Fruit fly (Drosophila melanogaster) whole organism, embryonic: ENCODE data around the gene Pak.

Experiments
- Blimp-1 ChIP-seq: fragments of 200-800 bp; sonication (Bioruptor generic); optimal IDR thresholded peaks from 3 replicates; lab custom pipeline; 2018; ENCODE audit warnings: missing biosample characterization, missing genetic modification characterization, mild to moderate bottlenecking, moderate library complexity, missing genetic modification reagents
- CG13624 ChIP-seq: fragments of 200-800 bp; sonication (Bioruptor generic); optimal IDR thresholded peaks from 2 replicates; lab custom pipeline; 2016; ENCODE audit warnings: missing biosample characterization, missing genetic modification characterization
- CG13775 ChIP-seq: fragments of 200-800 bp; sonication (Bioruptor generic); optimal IDR thresholded peaks from 3 replicates; lab custom pipeline; 2017; ENCODE audit warnings: missing biosample characterization, mild to moderate bottlenecking, missing genetic modification characterization
- CG14014 ChIP-seq: fragments of 200-800 bp; sonication (Bioruptor generic); IDR thresholded peaks from 2 replicates; pipeline ENCODE4 v1.3.6; 2022; ENCODE audit warnings: missing biosample characterization, missing genetic modification characterization
- CG15696 ChIP-seq: fragments of 200-800 bp; sonication (Bioruptor generic); optimal IDR thresholded peaks from 2 replicates; lab custom pipeline; 2019; ENCODE audit warnings: missing biosample characterization, mild to moderate bottlenecking, missing genetic modification characterization, moderate library complexity
- CG17802 ChIP-seq: fragments of 200-800 bp; sonication (Bioruptor generic); optimal IDR thresholded peaks from 2 replicates; lab custom pipeline; 2018; ENCODE audit warnings: missing biosample characterization, mild to moderate bottlenecking, missing genetic modification characterization, moderate library complexity
- CG30431 ChIP-seq: fragments of 200-800 bp; sonication (Bioruptor generic); optimal IDR thresholded peaks from 2 replicates; lab custom pipeline; 2017; ENCODE audit warnings: missing biosample characterization, missing genetic modification characterization
- CG4707 ChIP-seq: fragments of 200-800 bp; sonication (Bioruptor generic); optimal IDR thresholded peaks from 2 replicates; lab custom pipeline; 2018; ENCODE audit warnings: missing biosample characterization, mild to moderate bottlenecking, missing genetic modification characterization, moderate library complexity
- CG4854 ChIP-seq: fragments of 200-800 bp; sonication (Bioruptor generic); optimal IDR thresholded peaks from 2 replicates; lab custom pipeline; 2016; ENCODE audit warnings: missing biosample characterization, missing genetic modification characterization, inconsistent platforms
- CG7271 ChIP-seq: fragments of 200-800 bp; sonication (Bioruptor generic); optimal IDR thresholded peaks from 2 replicates; lab custom pipeline; 2018; ENCODE audit warnings: missing biosample characterization, mild to moderate bottlenecking, missing genetic modification characterization, moderate library complexity
- CG7786 ChIP-seq: fragments of 200-800 bp; sonication (Bioruptor generic); optimal IDR thresholded peaks from 2 replicates; lab custom pipeline; 2016; ENCODE audit warnings: missing biosample characterization, missing genetic modification characterization
- CG8359 ChIP-seq: fragments of 200-800 bp; sonication (Bioruptor generic); optimal IDR thresholded peaks from 2 replicates; lab custom pipeline; 2017; ENCODE audit warnings: missing biosample characterization, mild to moderate bottlenecking, missing genetic modification characterization, borderline replicate concordance
- CG8765 ChIP-seq: fragments of 200-800 bp; sonication (Bioruptor generic); IDR thresholded peaks from 2 replicates; pipeline ENCODE4 v1.3.6; 2022; ENCODE audit warnings: missing biosample characterization, missing genetic modification characterization
- MBD-R2 ChIP-seq: fragments of 200-800 bp; sonication (Bioruptor generic); IDR thresholded peaks from 2 replicates; pipeline ENCODE4 v1.3.6; 2022; ENCODE audit warnings: missing biosample characterization, missing genetic modification characterization
- Meics ChIP-seq: fragments of 200-800 bp; sonication (Bioruptor generic); optimal IDR thresholded peaks from 2 replicates; lab custom pipeline; 2017; ENCODE audit warnings: missing biosample characterization, mild to moderate bottlenecking, missing genetic modification characterization
- Oaz ChIP-seq: fragments of 200-800 bp; sonication (Bioruptor generic); IDR thresholded peaks from 2 replicates; pipeline ENCODE4 v1.3.6; 2022; ENCODE audit warnings: missing biosample characterization, missing genetic modification characterization
- Six4 ChIP-seq: fragments of 200-800 bp; sonication (Bioruptor generic); optimal IDR thresholded peaks from 2 replicates; lab custom pipeline; 2016; ENCODE audit warnings: missing biosample characterization, missing genetic modification characterization
- Ssrp ChIP-seq: fragments of 200-800 bp; sonication (Bioruptor generic); optimal IDR thresholded peaks from 2 replicates; lab custom pipeline; 2018; ENCODE audit warnings: missing biosample characterization, mild to moderate bottlenecking, missing genetic modification characterization, moderate library complexity
- ato ChIP-seq: fragments of 200-800 bp; sonication (Bioruptor generic); IDR thresholded peaks from 2 replicates; pipeline ENCODE4 v1.3.6; 2022; ENCODE audit warnings: missing biosample characterization, missing genetic modification characterization; ENCODE audit not compliant: partially characterized antibody
- bcd ChIP-seq: fragments of 200-800 bp; sonication (Bioruptor generic); optimal IDR thresholded peaks from 2 replicates; lab custom pipeline; 2017; ENCODE audit warnings: missing biosample characterization, mild to moderate bottlenecking, missing genetic modification characterization
- bowl ChIP-seq: fragments of 200-800 bp; sonication (Bioruptor generic); IDR thresholded peaks from 2 replicates; pipeline ENCODE4 v1.3.6; 2022; ENCODE audit warnings: missing biosample characterization, missing genetic modification characterization
- dmrt11E ChIP-seq: fragments of 200-800 bp; sonication (Bioruptor generic); optimal IDR thresholded peaks from 3 replicates; lab custom pipeline; 2018; ENCODE audit warnings: missing biosample characterization, mild to moderate bottlenecking, missing genetic modification characterization, moderate library complexity
- hb ChIP-seq: fragments of 200-800 bp; sonication (Bioruptor generic); IDR thresholded peaks from 3 replicates; pipeline ENCODE4 v1.3.6; 2022; ENCODE audit warnings: missing biosample characterization, missing genetic modification characterization; ENCODE audit not compliant: partially characterized antibody
- her ChIP-seq: fragments of 200-800 bp; sonication (Bioruptor generic); optimal IDR thresholded peaks from 2 replicates; lab custom pipeline; 2016; ENCODE audit warnings: missing biosample characterization, missing genetic modification characterization
- kni ChIP-seq: fragments of 200-800 bp; sonication (Bioruptor generic); optimal IDR thresholded peaks from 3 replicates; lab custom pipeline; 2017; ENCODE audit warnings: mild to moderate bottlenecking, missing biosample characterization, missing genetic modification reagents, missing genetic modification characterization
- lilli ChIP-seq: fragments of 200-800 bp; sonication (Bioruptor generic); optimal IDR thresholded peaks from 3 replicates; lab custom pipeline; 2016; ENCODE audit warnings: missing biosample characterization, missing genetic modification characterization
- ssp ChIP-seq: fragments of 200-800 bp; sonication (Bioruptor generic); IDR thresholded peaks from 2 replicates; pipeline ENCODE4 v1.3.6; 2022; ENCODE audit warnings: missing biosample characterization, missing genetic modification characterization
- trem ChIP-seq: fragments of 200-800 bp; optimal IDR thresholded peaks from 3 replicates; lab custom pipeline; 2019; ENCODE audit warnings: missing biosample characterization, mild to moderate bottlenecking, missing genetic modification characterization, moderate library complexity
- trh ChIP-seq: fragments of 200-800 bp; sonication (Bioruptor generic); optimal IDR thresholded peaks from 2 replicates; lab custom pipeline; 2016; ENCODE audit warnings: missing biosample characterization, missing genetic modification characterization
- wdn ChIP-seq: fragments of 200-800 bp; sonication (Bioruptor generic); IDR thresholded peaks from 2 replicates; pipeline ENCODE4 v1.3.6; 2022; ENCODE audit warnings: missing biosample characterization, missing genetic modification characterization
- wek ChIP-seq: fragments of 200-800 bp; sonication (Bioruptor generic); optimal IDR thresholded peaks from 3 replicates; lab custom pipeline; 2018; ENCODE audit warnings: missing biosample characterization, mild to moderate bottlenecking, missing genetic modification characterization, moderate library complexity
- zen2 ChIP-seq: fragments of 200-800 bp; sonication (Bioruptor generic); IDR thresholded peaks from 3 replicates; pipeline ENCODE4 v1.3.6; 2022; ENCODE audit warnings: missing biosample characterization, missing genetic modification characterization; ENCODE audit not compliant: partially characterized antibody

Pak gene

DNA sequence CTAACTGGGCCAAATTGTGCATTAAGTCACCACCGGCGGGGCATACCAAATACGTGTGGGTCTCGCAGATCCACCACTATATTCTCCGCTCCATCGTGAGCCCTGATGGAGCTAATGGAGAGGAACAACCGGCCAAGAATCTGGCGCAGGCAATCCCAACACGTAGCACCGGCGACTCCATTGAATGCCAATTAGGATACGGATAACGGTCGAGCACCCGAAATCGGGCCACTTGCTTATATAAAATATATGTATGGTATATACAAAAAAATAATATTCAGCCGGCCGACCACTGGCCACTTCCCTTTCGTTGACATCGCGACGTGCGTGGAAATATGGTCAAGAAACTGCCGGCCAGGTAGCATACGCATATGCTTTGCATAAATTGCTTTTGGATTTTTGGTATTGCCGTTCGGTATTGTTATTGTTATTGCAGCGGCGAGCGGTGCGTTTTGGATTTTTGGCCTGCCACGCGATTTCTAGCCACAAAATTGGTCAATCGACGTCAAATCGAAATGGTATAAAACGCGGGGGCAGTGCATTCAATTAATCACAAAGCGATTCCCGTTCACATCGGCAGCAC lies 49.3 kb upstream of the Pak start, which contains the start of gene Osi15 (continued):
- TF ChIP-seq CG4854 (GFP tag; lab: Kevin White, UChicago) (no peak), bcd (no peak), kni (GFP tag; lab: Kevin White, UChicago) (peak; percentile 83), Six4 (GFP tag; lab: Kevin White, UChicago) (no peak)

DNA sequence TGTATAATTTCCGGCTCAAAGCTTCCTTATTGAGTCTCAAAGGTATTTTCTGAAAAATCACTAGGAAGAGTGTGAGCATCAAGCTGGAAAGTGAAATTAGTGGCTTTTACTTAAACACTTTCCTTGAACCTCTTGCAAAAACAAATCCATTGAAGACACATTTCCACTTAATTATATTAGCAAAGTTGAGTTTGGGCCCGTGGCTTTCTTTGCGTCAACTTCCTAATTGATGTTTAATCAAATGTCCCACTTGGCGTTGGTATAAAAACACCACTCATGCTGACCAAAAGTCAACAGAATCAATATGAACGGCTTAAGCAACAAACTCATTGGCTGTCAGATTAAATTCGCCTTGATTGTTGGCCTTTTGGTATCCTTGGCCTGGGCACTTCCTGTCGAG lies 47.0 kb upstream of the Pak start, which contains the start of gene CG46396:
Gene CG46396 (plus strand): TSS at position 301 of the 400 bp plus-strand sequence.
- TF ChIP-seq wek (GFP tag; lab: Kevin White, UChicago) (no peak), MBD-R2 (GFP tag; lab: Robert Waterston, UW) (no peak), wdn (GFP tag; lab: Robert Waterston, UW) (no peak), CG7271 (tag; lab: Kevin White, UChicago) (no peak), bowl (GFP tag; lab: Robert Waterston, UW) (no peak), lilli (GFP tag; lab: Kevin White, UChicago) (no peak), trh (no peak), Ssrp (tag; lab: Kevin White, UChicago) (no peak), CG13624 (GFP tag; lab: Kevin White, UChicago) (no peak), CG7786 (GFP tag; lab: Kevin White, UChicago) (no peak), CG17802 (tag; lab: Kevin White, UChicago) (no peak), CG4707 (no peak), CG8765 (GFP tag; lab: Robert Waterston, UW) (no peak), dmrt11E (tag; lab: Kevin White, UChicago) (no peak), CG14014 (GFP tag; lab: Robert Waterston, UW) (no peak), trem (tag; lab: Kevin White, UChicago) (no peak), ato (no peak)

DNA sequence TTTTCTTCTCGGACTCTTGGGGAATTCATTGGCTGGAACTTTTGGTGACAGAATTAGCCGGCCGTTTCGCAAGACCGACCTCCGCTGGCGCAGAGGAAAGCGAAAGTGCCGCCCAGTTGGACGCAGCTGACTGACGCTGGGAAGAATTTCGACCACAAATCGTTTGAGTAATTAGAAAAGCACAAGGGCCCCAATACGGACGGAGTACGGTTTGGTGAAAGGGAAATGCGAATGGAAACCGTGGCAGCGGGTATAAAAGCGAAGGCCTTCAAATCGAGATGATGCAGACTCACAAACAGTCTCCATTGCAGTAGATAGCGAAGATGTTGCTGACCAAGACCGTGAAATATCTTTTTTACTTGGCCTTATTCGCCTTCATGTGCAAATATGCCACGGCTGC lies 45.7 kb upstream of the Pak start, which contains the start of gene Osi16:
Gene Osi16 (plus strand): TSS at position 301 of the 400 bp plus-strand sequence.
- TF ChIP-seq ssp, result no peak
- TF ChIP-seq zen2 (GFP tag; lab: Robert Waterston, UW), result no peak
- TF ChIP-seq CG13775 (GFP tag; lab: Kevin White, UChicago), result no peak
- peak; percentile 31 for TF ChIP-seq Blimp-1 (GFP tag; lab: Kevin White, UChicago)
- no peak for TF ChIP-seq Oaz
- no peak for TF ChIP-seq CG15696
- 0 out of 3 replicates have a peak, but pooled peaks have one; percentile 28 for TF ChIP-seq hb (GFP tag; lab: Robert Waterston, UW)

DNA sequence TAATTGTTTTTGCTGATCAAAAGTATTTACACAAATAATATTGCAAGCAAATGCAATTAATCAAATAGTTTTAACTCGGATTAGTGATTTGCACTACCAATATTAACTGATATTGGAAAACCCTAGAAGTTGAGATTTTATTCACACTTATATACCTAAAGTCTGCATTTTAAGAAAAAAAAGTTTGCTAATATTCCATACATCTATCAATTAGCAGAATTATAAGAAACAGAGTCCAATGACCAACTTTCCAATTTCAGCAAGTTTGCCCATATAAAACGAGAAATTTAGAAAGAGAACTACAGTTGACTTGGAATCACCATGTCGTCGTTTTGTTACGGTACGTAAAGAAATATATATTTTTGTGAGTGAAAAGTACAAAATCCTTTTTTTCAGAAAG lies 44.1 kb upstream of the Pak start, which contains the start of gene CG46026:
Gene CG46026 (plus strand): TSS at position 301 of the 400 bp plus-strand sequence.
- no peak for TF ChIP-seq CG8359
- no peak for TF ChIP-seq CG30431 (GFP tag; lab: Kevin White, UChicago)

DNA sequence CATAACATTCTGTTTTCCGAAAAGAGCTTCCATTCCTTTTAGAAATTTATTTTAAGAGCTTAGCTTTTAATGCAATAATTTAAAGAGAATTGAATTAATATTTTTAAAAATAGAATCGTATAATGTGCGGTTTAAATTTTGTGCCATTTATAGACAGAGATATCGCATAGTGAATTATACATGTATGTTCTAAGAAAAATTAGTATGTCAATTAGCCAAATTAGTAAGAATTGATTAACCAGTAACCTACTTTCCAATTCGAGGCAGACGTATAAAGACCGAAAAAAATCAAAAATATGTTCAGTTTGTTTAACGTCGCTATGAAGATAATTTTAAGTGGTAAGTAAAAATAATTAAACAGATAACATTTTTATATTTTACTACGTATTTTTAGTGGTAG lies 41.0 kb upstream of the Pak start, which contains the start of gene CG31560:
Gene CG31560 (plus strand): TSS at position 301 of the 400 bp plus-strand sequence.
- TF ChIP-seq CG8765 (GFP tag; lab: Robert Waterston, UW) (no peak), Meics (GFP tag; lab: Kevin White, UChicago) (no peak), her (GFP tag; lab: Kevin White, UChicago) (no peak)
